Fruit fly (Drosophila melanogaster) whole organism, pupa: Measurements from ENCODE around the gene Cpsf5.

Experiments
- CG10348 ChIP-seq: fragments of 200-800 bp; sonication (Bioruptor generic); IDR thresholded peaks from 2 replicates; pipeline ENCODE4 v1.3.6; 2022; ENCODE audit warnings: missing biosample characterization, missing genetic modification characterization
- CG12605 ChIP-seq: fragments of 200-800 bp; sonication (Bioruptor generic); IDR thresholded peaks from 2 replicates; pipeline ENCODE4 v1.3.6; 2022; ENCODE audit warnings: missing biosample characterization, missing genetic modification characterization
- CG13204 ChIP-seq: fragments of 200-800 bp; sonication (Bioruptor generic); optimal IDR thresholded peaks from 2 replicates; lab custom pipeline; 2018; ENCODE audit warnings: missing biosample characterization, mild to moderate bottlenecking, missing genetic modification characterization, moderate library complexity
- CG14655 ChIP-seq: fragments of 200-800 bp; sonication (Bioruptor generic); optimal IDR thresholded peaks from 3 replicates; lab custom pipeline; 2017; ENCODE audit warnings: mild to moderate bottlenecking, missing biosample characterization, missing genetic modification reagents, missing genetic modification characterization
- CG15710 ChIP-seq: fragments of 200-800 bp; sonication (Bioruptor generic); optimal IDR thresholded peaks from 2 replicates; lab custom pipeline; 2018; ENCODE audit warnings: missing biosample characterization, mild to moderate bottlenecking, missing genetic modification characterization, moderate library complexity
- CG17806 ChIP-seq: fragments of 200-800 bp; sonication (Bioruptor generic); optimal IDR thresholded peaks from 2 replicates; lab custom pipeline; 2018; ENCODE audit warnings: missing biosample characterization, mild to moderate bottlenecking, missing genetic modification characterization, moderate library complexity
- CG32121 ChIP-seq: fragments of 200-800 bp; sonication (Bioruptor generic); IDR thresholded peaks from 2 replicates; pipeline ENCODE4 v1.3.6; 2022; ENCODE audit warnings: missing biosample characterization, missing genetic modification characterization
- CG34367 ChIP-seq: fragments of 200-800 bp; sonication (Bioruptor generic); optimal IDR thresholded peaks from 2 replicates; lab custom pipeline; 2018; ENCODE audit warnings: missing biosample characterization, mild to moderate bottlenecking, missing genetic modification characterization
- CG4496 ChIP-seq: fragments of 200-800 bp; sonication (Bioruptor generic); IDR thresholded peaks from 3 replicates; pipeline ENCODE4 v1.3.6; 2022; ENCODE audit warnings: missing biosample characterization, missing genetic modification characterization
- CG8159 ChIP-seq: fragments of 200-800 bp; sonication (Bioruptor generic); optimal IDR thresholded peaks from 3 replicates; lab custom pipeline; 2018; ENCODE audit warnings: missing biosample characterization, mild to moderate bottlenecking, missing genetic modification characterization, moderate library complexity
- CG8301 ChIP-seq: fragments of 200-800 bp; sonication (Bioruptor generic); optimal IDR thresholded peaks from 2 replicates; lab custom pipeline; 2018; ENCODE audit warnings: missing biosample characterization, mild to moderate bottlenecking, missing genetic modification characterization
- CG9948 ChIP-seq: fragments of 200-800 bp; sonication (Bioruptor generic); optimal IDR thresholded peaks from 2 replicates; lab custom pipeline; 2018; ENCODE audit warnings: missing biosample characterization, mild to moderate bottlenecking, missing genetic modification characterization, moderate library complexity
- D1 ChIP-seq: fragments of 200-800 bp; sonication (Bioruptor generic); optimal IDR thresholded peaks from 2 replicates; lab custom pipeline; 2018; ENCODE audit warnings: missing biosample characterization, mild to moderate bottlenecking, missing genetic modification characterization, moderate library complexity
- EcR ChIP-seq: fragments of 200-800 bp; sonication (Bioruptor generic); optimal IDR thresholded peaks from 3 replicates; lab custom pipeline; 2019; ENCODE audit warnings: missing biosample characterization, missing genetic modification characterization, mild to moderate bottlenecking, moderate library complexity, missing genetic modification reagents
- Ets98B ChIP-seq: fragments of 200-800 bp; sonication (Bioruptor generic); IDR thresholded peaks from 2 replicates; pipeline ENCODE4 v1.3.6; 2022; ENCODE audit warnings: missing biosample characterization, missing genetic modification characterization
- Pif1A ChIP-seq: fragments of 200-800 bp; sonication (Bioruptor generic); optimal IDR thresholded peaks from 3 replicates; lab custom pipeline; 2016; ENCODE audit warnings: missing biosample characterization, missing genetic modification characterization
- Pif1B ChIP-seq: fragments of 200-800 bp; sonication (Bioruptor generic); optimal IDR thresholded peaks from 3 replicates; lab custom pipeline; 2016; ENCODE audit warnings: missing biosample characterization, missing genetic modification characterization
- Snoo ChIP-seq: fragments of 200-800 bp; sonication (Bioruptor generic); optimal IDR thresholded peaks from 3 replicates; lab custom pipeline; 2017; ENCODE audit warnings: missing biosample characterization, mild to moderate bottlenecking, missing genetic modification characterization, inconsistent platforms
- fd96Ca ChIP-seq: fragments of 200-800 bp; sonication (Bioruptor generic); IDR thresholded peaks from 3 replicates; pipeline ENCODE4 v1.3.6; 2022; ENCODE audit warnings: missing biosample characterization, missing genetic modification characterization
- gl ChIP-seq: fragments of 200-800 bp; sonication (Bioruptor generic); optimal IDR thresholded peaks from 2 replicates; lab custom pipeline; 2018; ENCODE audit warnings: missing biosample characterization, mild to moderate bottlenecking, missing genetic modification characterization
- rn ChIP-seq: fragments of 200-800 bp; sonication (Bioruptor generic); IDR thresholded peaks from 2 replicates; pipeline ENCODE4 v1.3.6; 2022; ENCODE audit warnings: missing biosample characterization, missing genetic modification characterization

The Cpsf5 gene

DNA sequence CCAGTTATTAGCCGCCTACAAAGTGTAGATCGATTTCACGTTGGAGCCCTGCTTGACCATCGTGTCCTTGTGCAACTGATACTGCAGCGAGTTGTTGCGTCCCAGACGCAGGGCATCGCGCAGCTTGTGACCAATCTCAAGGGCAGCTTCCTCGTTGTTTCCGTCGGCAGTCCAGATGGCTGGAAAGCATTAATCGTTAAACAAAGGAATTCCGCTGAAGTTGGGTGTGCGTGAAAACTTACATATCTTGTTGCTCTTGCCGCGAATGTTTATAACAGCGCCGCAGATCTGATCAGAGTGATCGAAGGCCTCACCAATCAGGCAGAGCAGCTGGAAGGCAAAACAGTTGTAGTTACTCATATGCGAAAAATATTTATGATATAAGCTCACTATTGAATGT lies 11.0 kb upstream of the Cpsf5 start:
- TF ChIP-seq Ets98B (GFP tag; lab: Robert Waterston, UW) (no peak), CG15710 (tag; lab: Kevin White, UChicago) (no peak), gl (tag; lab: Kevin White, UChicago) (no peak), CG8301 (tag; lab: Kevin White, UChicago) (no peak), CG12605 (GFP tag; lab: Robert Waterston, UW) (no peak), CG13204 (GFP tag; lab: Kevin White, UChicago) (no peak), EcR (GFP tag; lab: Kevin White, UChicago) (peak; percentile 63)

DNA sequence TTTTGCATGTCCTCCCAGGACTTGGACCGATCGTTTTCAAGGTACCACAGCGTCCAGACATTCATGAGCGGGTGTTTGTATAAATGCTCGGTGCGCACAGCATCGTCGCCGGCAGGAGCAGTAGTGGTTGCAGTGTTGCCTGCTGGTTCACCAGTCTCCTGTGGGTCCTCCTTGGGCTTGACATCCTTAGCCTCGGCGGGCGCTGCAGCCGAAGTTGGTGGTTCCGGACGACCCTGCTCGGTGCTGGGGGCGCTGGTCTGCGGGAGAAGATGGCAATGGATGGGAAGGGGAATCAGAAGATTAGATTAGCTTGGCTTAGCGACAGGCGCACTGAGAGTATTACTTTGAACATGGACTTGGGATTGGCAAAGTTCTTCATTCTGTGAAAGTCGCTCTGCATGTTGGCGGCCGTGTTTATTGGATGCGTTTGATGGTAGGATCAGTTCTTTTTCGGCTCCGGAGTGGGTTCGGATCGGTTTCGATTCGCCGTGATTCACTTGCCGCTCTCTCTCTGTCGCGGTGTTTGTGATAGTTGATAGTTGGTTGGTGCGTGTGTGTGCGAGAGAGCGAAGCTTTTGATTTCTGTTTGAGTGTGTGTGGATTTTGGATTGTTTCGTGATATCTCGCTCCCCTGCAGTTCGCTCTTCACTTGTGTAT lies 10.0 kb upstream of the Cpsf5 start:
- TF ChIP-seq CG15710 (tag; lab: Kevin White, UChicago) (no peak), CG4496 (GFP tag; lab: Robert Waterston, UW) (peak; percentile 8; the same call in 1 of the 3 replicates)

DNA sequence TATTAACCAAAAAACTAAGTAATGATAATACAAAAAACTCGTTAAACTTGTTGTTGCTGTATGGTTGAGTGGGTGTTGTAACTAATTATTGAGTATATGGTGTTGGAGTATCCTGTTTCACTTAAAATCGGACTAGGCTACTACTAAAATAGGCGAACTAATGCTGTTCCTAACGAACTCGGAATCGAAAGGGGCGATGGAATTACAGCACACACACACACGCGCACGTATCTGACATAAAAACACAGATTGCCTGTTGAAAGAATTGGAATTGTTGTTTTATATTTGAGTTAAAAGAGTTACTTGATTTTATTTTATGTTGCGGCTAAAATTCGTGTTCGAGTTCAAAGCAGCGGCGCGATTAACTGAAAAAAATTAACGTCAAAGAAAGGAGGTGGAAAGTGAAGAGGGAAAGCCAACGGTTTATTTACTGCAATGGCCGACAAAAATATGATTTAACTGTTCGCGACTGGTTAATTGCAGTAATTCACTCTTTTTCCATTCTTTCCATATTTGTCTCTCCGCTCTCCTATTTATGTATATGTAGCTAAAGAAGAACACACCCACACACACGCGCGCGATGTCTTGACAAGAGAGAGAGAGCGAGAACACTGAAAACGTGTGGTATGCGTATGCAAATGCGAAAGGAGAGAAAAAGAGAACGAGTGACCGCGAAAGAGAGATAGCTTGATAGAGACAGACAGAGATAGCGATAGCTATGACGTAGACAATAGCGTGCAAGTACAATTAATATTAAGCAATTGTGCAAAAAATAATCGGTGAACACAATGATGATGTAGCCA lies 9.3 kb upstream of the Cpsf5 start:
- peak; percentile 22; the same call in 1 of the 2 replicates for TF ChIP-seq Ets98B (GFP tag; lab: Robert Waterston, UW)
- TF ChIP-seq Pif1B (GFP tag; lab: Kevin White, UChicago) = peak; percentile 21
- TF ChIP-seq CG4496 (GFP tag; lab: Robert Waterston, UW) = no peak
- no peak for TF ChIP-seq CG15710 (tag; lab: Kevin White, UChicago)
- no peak for TF ChIP-seq CG8301 (tag; lab: Kevin White, UChicago)
- TF ChIP-seq EcR (GFP tag; lab: Kevin White, UChicago) = peak; percentile 23
- TF ChIP-seq, all 21 proteins: peak for 3

DNA sequence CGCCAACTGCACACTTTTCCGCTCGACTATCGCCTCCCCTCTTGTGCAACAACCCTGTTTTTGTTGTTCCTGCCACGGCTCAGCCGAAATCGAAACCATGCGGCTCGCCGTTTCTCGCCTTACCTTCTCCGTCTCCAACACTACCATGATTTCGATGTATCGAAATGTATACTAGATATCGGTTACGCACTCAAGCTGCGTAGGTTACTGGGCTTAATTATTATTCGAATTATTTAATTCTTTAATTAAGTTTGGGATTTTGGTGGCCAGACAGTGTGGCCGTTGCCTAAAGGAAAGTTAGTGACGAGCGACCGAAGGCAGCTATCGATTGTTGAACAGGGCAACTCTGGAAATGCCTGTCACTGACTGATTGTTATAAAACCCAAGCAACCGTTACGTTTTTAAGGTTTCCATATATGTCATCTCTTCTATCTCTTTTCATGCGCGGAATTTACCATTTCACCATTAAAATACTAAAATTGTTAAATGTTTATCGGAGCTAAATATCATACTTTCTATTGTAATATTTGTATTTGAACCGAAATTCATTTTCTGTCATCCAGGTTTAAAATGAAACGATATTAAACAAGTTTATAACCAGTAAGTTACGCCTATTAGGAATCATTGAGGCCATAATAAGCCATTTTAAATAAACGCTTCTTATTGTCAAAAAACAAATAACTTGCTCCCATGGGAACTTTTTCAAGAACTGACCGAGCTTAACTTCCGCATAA lies 8.5 kb upstream of the Cpsf5 start, which contains the start of gene eIF4E1:
TSS of gene eIF4E1 (minus strand) at position 304 of the 734 bp plus-strand sequence.
- TF ChIP-seq CG10348 (GFP tag; lab: Robert Waterston, UW) (no peak), CG8159 (tag; lab: Kevin White, UChicago) (no peak), CG8301 (tag; lab: Kevin White, UChicago) (no peak), Pif1B (GFP tag; lab: Kevin White, UChicago) (no peak), CG32121 (GFP tag; lab: Robert Waterston, UW) (no peak), CG13204 (GFP tag; lab: Kevin White, UChicago) (no peak), CG14655 (GFP tag; lab: Kevin White, UChicago) (no peak), D1 (tag; lab: Kevin White, UChicago) (no peak), CG4496 (GFP tag; lab: Robert Waterston, UW) (no peak)

- TF ChIP-seq EcR (GFP tag; lab: Kevin White, UChicago) (no peak), CG32121 (GFP tag; lab: Robert Waterston, UW) (no peak), CG9948 (tag; lab: Kevin White, UChicago) (no peak), D1 (tag; lab: Kevin White, UChicago) (no peak), CG34367 (tag; lab: Kevin White, UChicago) (no peak), CG12605 (GFP tag; lab: Robert Waterston, UW) (no peak), CG13204 (GFP tag; lab: Kevin White, UChicago) (no peak), CG15710 (tag; lab: Kevin White, UChicago) (no peak), CG17806 (tag; lab: Kevin White, UChicago) (no peak), CG8159 (tag; lab: Kevin White, UChicago) (no peak), Ets98B (GFP tag; lab: Robert Waterston, UW) (no peak), CG10348 (GFP tag; lab: Robert Waterston, UW) (no peak), Pif1B (GFP tag; lab: Kevin White, UChicago) (no peak), rn (GFP tag; lab: Robert Waterston, UW) (no peak), Snoo (tag; lab: Kevin White, UChicago) (no peak), gl (tag; lab: Kevin White, UChicago) (no peak), Pif1A (GFP tag; lab: Kevin White, UChicago) (no peak), fd96Ca (GFP tag; lab: Robert Waterston, UW) (no peak)
- TF ChIP-seq, all 21 proteins: peak for 0
Measured at dm6 chr3L:9404497-9404896, 6.3 kb upstream of the Cpsf5 start, which contains the start of gene Cpr67B. Gene Cpr67B (plus strand): TSS chr3L:9404797.
